Worm (Caenorhabditis elegans) whole organism, L4/young adult: ENCODE measurements around the gene dpy-19.

Experiments used
- W03F9.2 ChIP-seq: fragments of 150-350 bp; optimal IDR thresholded peaks from 2 replicates; lab custom pipeline; 2014; ENCODE audit warnings: missing biosample characterization, missing genetic modification characterization
- dao-5 ChIP-seq: sonication (generic microtip); optimal IDR thresholded peaks from 2 replicates; lab custom pipeline; 2016; ENCODE audit warnings: missing genotype, missing genetic modification characterization, moderate library complexity, missing compliant biosample characterization
- him-1 ChIP-seq: sonication (generic microtip); optimal IDR thresholded peaks from 2 replicates; lab custom pipeline; 2016; ENCODE audit warnings: missing genotype, missing genetic modification reagents, missing genetic modification characterization, missing compliant biosample characterization

ce11 chrIII:8611282-8611681 is 56.0 kb downstream of the dpy-19 start:
- TF ChIP-seq him-1 (tag; lab: Kevin White, UChicago) = no peak
- TF ChIP-seq dao-5 (tag; lab: Kevin White, UChicago) = no peak
- TF ChIP-seq W03F9.2 (tag; lab: Kevin White, UChicago) = no peak
